Worm (Caenorhabditis elegans) whole organism, L4 larva: ENCODE measurements around the gene otpl-1.

Experiments used
- F26F4.8 ChIP-seq: fragments of 200-800 bp; sonication (Bioruptor generic); conservative IDR thresholded peaks from 2 replicates; pipeline ENCODE4 v1.3.6; 2022; ENCODE audit warnings: missing genetic modification characterization, missing compliant biosample characterization
- F37D6.2 ChIP-seq: sonication (generic microtip); optimal IDR thresholded peaks from 2 replicates; lab custom pipeline; 2016; ENCODE audit warnings: mild to moderate bottlenecking, missing genetic modification characterization, missing compliant biosample characterization
- F49E8.2 ChIP-seq: sonication (generic microtip); optimal IDR thresholded peaks from 2 replicates; lab custom pipeline; 2016; ENCODE audit warnings: missing compliant biosample characterization, mild to moderate bottlenecking, missing genetic modification characterization, borderline replicate concordance
- R02D3.7 ChIP-seq: fragments of 150-350 bp; sonication (generic microtip); optimal IDR thresholded peaks from 3 replicates; lab custom pipeline; 2014; ENCODE audit warnings: missing biosample characterization, missing genetic modification characterization
- T26A8.4 ChIP-seq: fragments of 200-800 bp; sonication (Bioruptor generic); IDR thresholded peaks from 2 replicates; pipeline ENCODE4 v1.3.6; 2022; ENCODE audit warnings: missing genetic modification characterization, missing compliant biosample characterization
- Y5F2A.4 ChIP-seq: fragments of 200-800 bp; sonication (Bioruptor generic); optimal IDR thresholded peaks from 2 replicates; lab custom pipeline; 2018; ENCODE audit warnings: mild to moderate bottlenecking, missing genetic modification characterization, missing compliant biosample characterization
- Y75B8A.6 ChIP-seq: fragments of 200-800 bp; sonication (Bioruptor generic); IDR thresholded peaks from 2 replicates; pipeline ENCODE4 v1.3.6; 2022; ENCODE audit warnings: missing genetic modification reagents, missing genetic modification characterization, missing compliant biosample characterization
- ZK546.5 ChIP-seq, 2 experiments: sonication (generic microtip); optimal IDR thresholded peaks; 2 replicates each; lab custom pipeline; 2017; ENCODE audit warnings: missing biosample characterization in 2 of 2, missing genetic modification characterization in 2 of 2
- ama-1 ChIP-seq: fragments of 150-350 bp; optimal IDR thresholded peaks from 2 replicates; lab custom pipeline; 2014; ENCODE audit warnings: inconsistent platforms, mixed read lengths
- ceh-20 ChIP-seq: fragments of 200-800 bp; sonication (Bioruptor generic); IDR thresholded peaks from 2 replicates; pipeline ENCODE4 v1.3.6; 2022; ENCODE audit warnings: missing genetic modification reagents, missing genetic modification characterization, missing compliant biosample characterization
- ceh-44 ChIP-seq: fragments of 200-800 bp; sonication (Bioruptor generic); IDR thresholded peaks from 2 replicates; pipeline ENCODE4 v1.3.6; 2022; ENCODE audit warnings: missing genetic modification reagents, missing genetic modification characterization, missing compliant biosample characterization
- ceh-62 ChIP-seq: sonication (generic microtip); optimal IDR thresholded peaks from 2 replicates; lab custom pipeline; 2017; ENCODE audit warnings: missing biosample characterization, missing genetic modification characterization
- ces-1 ChIP-seq: fragments of 150-350 bp; sonication (generic microtip); optimal IDR thresholded peaks from 4 replicates; lab custom pipeline; 2014; ENCODE audit warnings: missing biosample characterization, missing genetic modification reagents, missing genetic modification characterization
- daf-16 ChIP-seq, 3 experiments: sonication (generic microtip); optimal IDR thresholded peaks; 2 replicates each; lab custom pipeline; 2016 to 2017; ENCODE audit warnings: missing genetic modification characterization in 3 of 3, missing genetic modification reagents in 3 of 3, mild to moderate bottlenecking in 2 of 3, missing compliant biosample characterization in 2 of 3, missing biosample characterization in 1 of 3, moderate library complexity in 1 of 3
- daf-19 ChIP-seq: fragments of 200-800 bp; sonication (Bioruptor generic); conservative IDR thresholded peaks from 2 replicates; pipeline ENCODE4 v1.3.6; 2022; ENCODE audit warnings: missing genetic modification characterization, missing compliant biosample characterization
- dmd-6 ChIP-seq: fragments of 200-800 bp; sonication (Bioruptor generic); IDR thresholded peaks from 2 replicates; pipeline ENCODE4 v1.3.6; 2022; ENCODE audit warnings: missing genetic modification reagents, missing genetic modification characterization, missing compliant biosample characterization
- dpl-1 ChIP-seq: fragments of 150-350 bp; optimal IDR thresholded peaks from 2 replicates; lab custom pipeline; 2014; ENCODE audit warnings: missing biosample characterization, missing genetic modification reagents, missing genetic modification characterization
- duxl-1 ChIP-seq: sonication (generic microtip); optimal IDR thresholded peaks from 2 replicates; lab custom pipeline; 2016; ENCODE audit warnings: mild to moderate bottlenecking, missing genetic modification characterization, moderate library complexity, missing compliant biosample characterization; ENCODE audit not compliant: poor library complexity
- dve-1 ChIP-seq: sonication (generic microtip); optimal IDR thresholded peaks from 2 replicates; lab custom pipeline; 2017; ENCODE audit warnings: antibody characterized with exemption, mild to moderate bottlenecking, missing genetic modification characterization, missing compliant biosample characterization; ENCODE audit not compliant: insufficient read depth
- egl-43 ChIP-seq: fragments of 200-800 bp; sonication (Bioruptor generic); IDR thresholded peaks from 2 replicates; pipeline ENCODE4 v1.3.6; 2022; ENCODE audit warnings: missing genetic modification reagents, missing genetic modification characterization, missing compliant biosample characterization
- fos-1 ChIP-seq: fragments of 150-350 bp; optimal IDR thresholded peaks from 2 replicates; lab custom pipeline; 2014; ENCODE audit warnings: missing biosample characterization, missing genetic modification characterization
- hlh-11 ChIP-seq: fragments of 200-800 bp; sonication (Bioruptor generic); optimal IDR thresholded peaks from 2 replicates; lab custom pipeline; 2018; ENCODE audit warnings: mild to moderate bottlenecking, missing genetic modification characterization, missing compliant biosample characterization
- hlh-30 ChIP-seq: sonication (generic microtip); optimal IDR thresholded peaks from 2 replicates; lab custom pipeline; 2017; ENCODE audit warnings: antibody characterized with exemption, mild to moderate bottlenecking, missing genetic modification characterization, missing compliant biosample characterization; ENCODE audit not compliant: insufficient read depth
- jun-1 ChIP-seq: fragments of 150-350 bp; optimal IDR thresholded peaks from 2 replicates; lab custom pipeline; 2014; ENCODE audit warnings: missing biosample characterization, missing genetic modification reagents, missing genetic modification characterization
- lim-7 ChIP-seq: fragments of 200-800 bp; sonication (Bioruptor generic); IDR thresholded peaks from 2 replicates; pipeline ENCODE4 v1.3.6; 2022; ENCODE audit warnings: missing genetic modification characterization, missing compliant biosample characterization
- lin-1 ChIP-seq: fragments of 200-800 bp; sonication (Bioruptor generic); IDR thresholded peaks from 2 replicates; pipeline ENCODE4 v1.3.6; 2022; ENCODE audit warnings: missing genetic modification reagents, missing genetic modification characterization, missing compliant biosample characterization
- lin-29 ChIP-seq: fragments of 200-800 bp; sonication (Bioruptor generic); IDR thresholded peaks from 2 replicates; pipeline ENCODE4 v1.3.6; 2022; ENCODE audit warnings: missing genetic modification reagents, missing genetic modification characterization, missing compliant biosample characterization
- lsy-2 ChIP-seq, 2 experiments: fragments of 150-350 bp in 1 of 2; sonication (generic microtip) in 1 of 2; optimal IDR thresholded peaks; 2 replicates each; lab custom pipeline; 2014 to 2017; ENCODE audit warnings: missing biosample characterization in 2 of 2, missing genetic modification characterization in 2 of 2
- madf-5 ChIP-seq, 2 experiments: fragments of 200-800 bp; sonication (Bioruptor generic); IDR thresholded peaks; 2 replicates each; pipeline ENCODE4 v1.3.6; 2022; ENCODE audit warnings: missing compliant biosample characterization in 2 of 2, missing genetic modification characterization in 2 of 2
- madf-9 ChIP-seq: fragments of 200-800 bp; sonication (Bioruptor generic); conservative IDR thresholded peaks from 2 replicates; pipeline ENCODE4 v1.3.6; 2022; ENCODE audit warnings: missing genetic modification reagents, missing genetic modification characterization, missing compliant biosample characterization
- mdl-1 ChIP-seq, 2 experiments: fragments of 150-350 bp in 1 of 2; sonication (generic microtip) in 1 of 2; optimal IDR thresholded peaks; 2 replicates each; lab custom pipeline; 2014 to 2017; ENCODE audit warnings: missing biosample characterization in 2 of 2, missing genetic modification characterization in 2 of 2
- mdt-29 ChIP-seq: fragments of 200-800 bp; sonication (Bioruptor generic); IDR thresholded peaks from 2 replicates; pipeline ENCODE4 v1.3.6; 2022; ENCODE audit warnings: missing genetic modification reagents, missing genetic modification characterization, missing compliant biosample characterization
- nhr-102 ChIP-seq: sonication (generic microtip); optimal IDR thresholded peaks from 2 replicates; lab custom pipeline; 2016; ENCODE audit warnings: mild to moderate bottlenecking, missing genetic modification characterization, moderate library complexity, missing compliant biosample characterization
- nhr-237 ChIP-seq: sonication (generic microtip); optimal IDR thresholded peaks from 2 replicates; lab custom pipeline; 2017; ENCODE audit warnings: missing biosample characterization, missing genetic modification characterization
- nhr-28 ChIP-seq: fragments of 150-350 bp; optimal IDR thresholded peaks from 2 replicates; lab custom pipeline; 2014; ENCODE audit warnings: missing biosample characterization, missing genetic modification characterization
- nhr-41 ChIP-seq: fragments of 200-800 bp; sonication (Bioruptor generic); IDR thresholded peaks from 2 replicates; pipeline ENCODE4 v1.3.6; 2022; ENCODE audit warnings: missing genetic modification reagents, missing genetic modification characterization, missing compliant biosample characterization
- nhr-6 ChIP-seq: fragments of 150-350 bp; optimal IDR thresholded peaks from 2 replicates; lab custom pipeline; 2014; ENCODE audit warnings: missing biosample characterization, missing genetic modification characterization
- php-3 ChIP-seq: fragments of 200-800 bp; sonication (Bioruptor generic); IDR thresholded peaks from 2 replicates; pipeline ENCODE4 v1.3.6; 2022; ENCODE audit warnings: missing genetic modification reagents, missing genetic modification characterization, missing compliant biosample characterization
- pqm-1 ChIP-seq: sonication (generic microtip); optimal IDR thresholded peaks from 2 replicates; lab custom pipeline; 2017; ENCODE audit warnings: missing biosample characterization, missing genetic modification characterization
- rbr-2 ChIP-seq: sonication (generic microtip); optimal IDR thresholded peaks from 2 replicates; lab custom pipeline; 2016; ENCODE audit warnings: missing genotype, missing genetic modification characterization, missing compliant biosample characterization
- sdz-12 ChIP-seq: fragments of 200-800 bp; sonication (Bioruptor generic); optimal IDR thresholded peaks from 2 replicates; lab custom pipeline; 2018; ENCODE audit warnings: mild to moderate bottlenecking, missing genetic modification characterization, missing compliant biosample characterization
- set-16 ChIP-seq: fragments of 200-800 bp; sonication (Bioruptor generic); IDR thresholded peaks from 2 replicates; pipeline ENCODE4 v1.3.6; 2022; ENCODE audit warnings: missing genetic modification reagents, missing genetic modification characterization, missing compliant biosample characterization
- tag-97 ChIP-seq: fragments of 200-800 bp; sonication (Bioruptor generic); IDR thresholded peaks from 2 replicates; pipeline ENCODE4 v1.3.6; 2022; ENCODE audit warnings: missing genetic modification characterization, missing compliant biosample characterization
- unc-130 ChIP-seq: sonication (generic microtip); optimal IDR thresholded peaks from 2 replicates; lab custom pipeline; 2016; ENCODE audit warnings: missing genetic modification reagents, missing genetic modification characterization, missing compliant biosample characterization
- unc-39 ChIP-seq: sonication (generic microtip); optimal IDR thresholded peaks from 2 replicates; lab custom pipeline; 2017; ENCODE audit warnings: missing biosample characterization, missing genetic modification characterization
- vab-7 ChIP-seq: fragments of 200-800 bp; sonication (Bioruptor generic); IDR thresholded peaks from 2 replicates; pipeline ENCODE4 v1.3.6; 2022; ENCODE audit warnings: missing genetic modification reagents, missing genetic modification characterization, missing compliant biosample characterization
- zfp-3 ChIP-seq: fragments of 200-800 bp; sonication (Bioruptor generic); conservative IDR thresholded peaks from 2 replicates; pipeline ENCODE4 v1.3.6; 2022; ENCODE audit warnings: missing genetic modification reagents, missing genetic modification characterization, missing compliant biosample characterization
- zip-11 ChIP-seq: fragments of 200-800 bp; sonication (Bioruptor generic); IDR thresholded peaks from 2 replicates; pipeline ENCODE4 v1.3.6; 2022; ENCODE audit warnings: missing genetic modification characterization, missing compliant biosample characterization
- zip-2 ChIP-seq: fragments of 150-350 bp; optimal IDR thresholded peaks from 2 replicates; lab custom pipeline; 2014; ENCODE audit warnings: missing biosample characterization, missing genetic modification characterization
- ztf-7 ChIP-seq: fragments of 150-350 bp; optimal IDR thresholded peaks from 2 replicates; lab custom pipeline; 2014; ENCODE audit warnings: missing biosample characterization, missing genetic modification characterization

The otpl-1 gene

ce11 chrIV:3613022-3613605, 44.3 kb downstream of the otpl-1 start, which contains the start of gene ltah-1.2:
ltah-1.2 (minus strand) TSS chrIV:3613072.
- TF ChIP-seq daf-19 (no peak), rbr-2 (tag; lab: Kevin White, UChicago) (no peak), ztf-7 (tag; lab: Kevin White, UChicago) (no peak), R02D3.7 (tag; lab: Kevin White, UChicago) (no peak), T26A8.4 (GFP tag; lab: Robert Waterston, UW) (0 out of 2 replicates have a peak, but pooled peaks have one; percentile 7), ZK546.5 (tag; optimal IDR thresholded peaks at IDR 0.05; lab: Kevin White, UChicago) (no peak), lin-1 (GFP tag; lab: Robert Waterston, UW) (no peak), F26F4.8 (no peak), zip-11 (GFP tag; lab: Robert Waterston, UW) (no peak), dpl-1 (GFP tag; lab: Kevin White, UChicago) (no peak), Y5F2A.4 (GFP tag; lab: Kevin White, UChicago) (no peak), dve-1 (tag; lab: Kevin White, UChicago) (peak; percentile 34), sdz-12 (no peak), daf-16 (GFP tag; optimal IDR thresholded peaks at IDR 0.05; lab: Kevin White, UChicago) (no peak), daf-16 (tag; optimal IDR thresholded peaks at IDR 0.05; lab: Kevin White, UChicago) (peak; percentile 11), dmd-6 (GFP tag; lab: Robert Waterston, UW) (peak; percentile 93), F37D6.2 (tag; lab: Kevin White, UChicago) (no peak), mdt-29 (GFP tag; lab: Robert Waterston, UW) (peak; percentile 54; the same call in 1 of the 2 replicates), tag-97 (GFP tag; lab: Robert Waterston, UW) (no peak), lin-29 (GFP tag; lab: Robert Waterston, UW) (no peak), duxl-1 (tag; lab: Kevin White, UChicago) (no peak), pqm-1 (tag; lab: Kevin White, UChicago) (peak; percentile 64), ceh-44 (GFP tag; lab: Robert Waterston, UW) (no peak), nhr-28 (tag; lab: Kevin White, UChicago) (peak; percentile 31), hlh-30 (peak; percentile 56), ceh-20 (GFP tag; lab: Robert Waterston, UW) (0 out of 2 replicates have a peak, but pooled peaks have one; percentile 65), madf-9 (GFP tag; lab: Robert Waterston, UW) (no peak), nhr-41 (GFP tag; lab: Robert Waterston, UW) (0 out of 2 replicates have a peak, but pooled peaks have one; percentile 25), nhr-102 (tag; lab: Kevin White, UChicago) (peak; percentile 30), vab-7 (no peak), mdl-1 (tag; optimal IDR thresholded peaks at IDR 0.05; lab: Kevin White, UChicago) (no peak), egl-43 (GFP tag; lab: Robert Waterston, UW) (0 out of 2 replicates have a peak, but pooled peaks have one; percentile 40), ceh-62 (tag; lab: Kevin White, UChicago) (no peak), madf-5 (GFP tag; IDR thresholded peaks at IDR 0.05; lab: Robert Waterston, UW) (no peak), Y75B8A.6 (no peak), jun-1 (tag; lab: Kevin White, UChicago) (no peak), set-16 (GFP tag; lab: Robert Waterston, UW) (peak; percentile 52), ama-1 (lab: Kevin White, UChicago) (no peak), F49E8.2 (tag; lab: Kevin White, UChicago) (no peak), lsy-2 (tag; optimal IDR thresholded peaks at IDR 0.05; lab: Kevin White, UChicago) (no peak), ces-1 (GFP tag; lab: Kevin White, UChicago) (no peak), hlh-11 (tag; lab: Kevin White, UChicago) (peak; percentile 86), nhr-237 (tag; lab: Kevin White, UChicago) (no peak), nhr-6 (tag; lab: Kevin White, UChicago) (no peak), zfp-3 (GFP tag; lab: Robert Waterston, UW) (no peak), zip-2 (tag; lab: Kevin White, UChicago) (no peak), lim-7 (no peak), unc-130 (GFP tag; lab: Kevin White, UChicago) (no peak), php-3 (peak; percentile 93), unc-39 (tag; lab: Kevin White, UChicago) (no peak), fos-1 (tag; lab: Kevin White, UChicago) (no peak)
